Worm (Caenorhabditis elegans) whole organism, young adult: Measurements from ENCODE around the gene nuo-5.

Source experiments
- B0019.2 ChIP-seq: fragments of 200-800 bp; sonication (Bioruptor generic); conservative IDR thresholded peaks from 2 replicates; pipeline ENCODE4 v1.3.6; 2022; ENCODE audit warnings: missing genetic modification reagents, missing genetic modification characterization, missing compliant biosample characterization
- F10E7.11 ChIP-seq: sonication (generic microtip); optimal IDR thresholded peaks from 2 replicates; lab custom pipeline; 2017; ENCODE audit warnings: mild to moderate bottlenecking, missing genetic modification characterization, moderate library complexity, missing compliant biosample characterization
- attf-6 ChIP-seq: fragments of 200-800 bp; sonication (Bioruptor generic); IDR thresholded peaks from 2 replicates; pipeline ENCODE4 v1.3.6; 2022; ENCODE audit warnings: missing genetic modification reagents, missing genetic modification characterization, missing compliant biosample characterization
- ccch-3 ChIP-seq: fragments of 200-800 bp; sonication (Bioruptor generic); optimal IDR thresholded peaks from 2 replicates; lab custom pipeline; 2018; ENCODE audit warnings: mild to moderate bottlenecking, missing genetic modification characterization, missing compliant biosample characterization
- cebp-2 ChIP-seq: fragments of 200-800 bp; sonication (Bioruptor generic); IDR thresholded peaks from 2 replicates; pipeline ENCODE4 v1.3.6; 2022; ENCODE audit warnings: missing genetic modification characterization, missing compliant biosample characterization
- dpl-1 ChIP-seq: fragments of 150-350 bp; optimal IDR thresholded peaks from 2 replicates; lab custom pipeline; 2014; ENCODE audit warnings: missing biosample characterization, missing genetic modification reagents, missing genetic modification characterization
- madf-8 ChIP-seq: fragments of 200-800 bp; sonication (Bioruptor generic); conservative IDR thresholded peaks from 2 replicates; pipeline ENCODE4 v1.3.6; 2022; ENCODE audit warnings: missing genetic modification reagents, missing genetic modification characterization, missing compliant biosample characterization
- mel-28 ChIP-seq: sonication (generic microtip); optimal IDR thresholded peaks from 2 replicates; lab custom pipeline; 2016; ENCODE audit warnings: borderline replicate concordance, mild to moderate bottlenecking, missing genetic modification characterization, missing compliant biosample characterization
- rec-8 ChIP-seq, 2 experiments: sonication (generic microtip); optimal IDR thresholded peaks; 2 replicates each; lab custom pipeline; 2016; ENCODE audit warnings: mild to moderate bottlenecking in 2 of 2, missing genetic modification characterization in 2 of 2, missing genetic modification reagents in 2 of 2, missing genotype in 2 of 2, missing biosample characterization in 1 of 2, missing compliant biosample characterization in 1 of 2, moderate library complexity in 1 of 2
- snpc-3.4 ChIP-seq: sonication (generic microtip); optimal IDR thresholded peaks from 2 replicates; lab custom pipeline; 2017; ENCODE audit warnings: missing genetic modification characterization, mild to moderate bottlenecking, missing compliant biosample characterization, antibody characterized with exemption, moderate library complexity, missing genotype, missing genetic modification reagents

DNA sequence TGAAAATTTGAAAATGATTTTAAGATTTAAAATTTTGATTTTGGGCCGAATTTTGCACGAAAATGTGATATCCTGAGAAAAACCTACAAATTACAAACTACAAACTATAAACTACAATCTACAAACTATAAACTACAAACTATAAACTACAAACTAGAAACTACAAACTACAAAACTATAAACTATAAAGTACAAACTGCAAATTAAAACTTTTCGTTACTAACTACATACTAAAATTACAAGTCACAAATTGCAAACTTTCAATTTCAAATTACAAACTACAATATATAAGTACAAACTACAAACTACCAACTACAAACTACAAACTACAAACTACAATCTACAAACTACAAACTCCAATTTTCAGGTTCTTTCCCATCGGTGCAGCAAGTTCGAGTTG, 15.3 kb upstream of the nuo-5 start:
- TF ChIP-seq mel-28, result no peak
- no peak for TF ChIP-seq madf-8
- no peak for TF ChIP-seq F10E7.11 (tag; lab: Kevin White, UChicago)
- no peak for TF ChIP-seq snpc-3.4
- no peak for TF ChIP-seq ccch-3 (GFP tag; lab: Kevin White, UChicago)
- TF ChIP-seq dpl-1 (GFP tag; lab: Kevin White, UChicago), result no peak
- TF ChIP-seq B0019.2, result no peak
- TF ChIP-seq attf-6, result no peak
- TF ChIP-seq rec-8 (tag; optimal IDR thresholded peaks at IDR 0.05; lab: Kevin White, UChicago), result no peak
- TF ChIP-seq cebp-2 (GFP tag; lab: Robert Waterston, UW), result no peak
